Fruit fly (Drosophila melanogaster): ENCODE results near the gene Spn.

Gene Spn

DNA sequence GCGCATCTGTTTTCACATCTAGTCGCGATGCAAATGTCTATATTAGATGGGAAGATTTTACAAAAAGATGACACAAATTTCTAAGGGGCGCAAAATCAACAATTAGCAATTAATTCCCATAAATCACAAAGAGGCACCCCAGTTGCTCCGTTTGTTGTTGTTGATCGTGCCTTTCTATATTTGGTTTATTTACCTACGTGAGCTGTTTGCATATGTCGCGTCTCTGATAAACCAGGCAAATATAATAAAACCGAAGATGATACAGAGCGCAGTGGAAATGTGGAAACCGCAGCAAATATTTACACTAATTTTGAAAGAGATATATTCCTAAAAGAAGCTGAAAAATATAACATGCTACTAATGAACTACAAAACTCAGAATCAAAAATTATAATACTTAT, 64.7 kb downstream of the Spn start (continued):
- no peak for TF ChIP-seq stwl (tag; optimal IDR thresholded peaks at IDR 0.05)
- TF ChIP-seq CG14965 (GFP tag; optimal IDR thresholded peaks at IDR 0.05; ENCODE audit: borderline replicate concordance): no peak
- no peak for TF ChIP-seq dan (GFP tag; IDR thresholded peaks at IDR 0.05)
- peak; percentile 55 for TF ChIP-seq CG1529 (GFP tag; optimal IDR thresholded peaks at IDR 0.05)
- no peak for TF ChIP-seq Dbx (GFP tag; IDR thresholded peaks at IDR 0.05)
- no peak for TF ChIP-seq ase (GFP tag; IDR thresholded peaks at IDR 0.05)
- TF ChIP-seq CG1233 (GFP tag; optimal IDR thresholded peaks at IDR 0.05): peak; percentile 65
- TF ChIP-seq cg (GFP tag; optimal IDR thresholded peaks at IDR 0.05): no peak
- TF ChIP-seq CG11723 (GFP tag; optimal IDR thresholded peaks at IDR 0.05): peak; percentile 40
- no peak for TF ChIP-seq CG7357 (GFP tag; IDR thresholded peaks at IDR 0.05)
- TF ChIP-seq vvl (GFP tag; IDR thresholded peaks at IDR 0.05): peak; percentile 66; the same call in 1 of the 2 replicates
- peak; percentile 49 for TF ChIP-seq CG8359 (GFP tag; optimal IDR thresholded peaks at IDR 0.05; ENCODE audit: borderline replicate concordance)
- TF ChIP-seq Awh (GFP tag; IDR thresholded peaks at IDR 0.05): peak; percentile 81
- no peak for TF ChIP-seq CG12155 (GFP tag; optimal IDR thresholded peaks at IDR 0.05)
- no peak for TF ChIP-seq peb (GFP tag; IDR thresholded peaks at IDR 0.05)
- no peak for TF ChIP-seq danr (GFP tag; IDR thresholded peaks at IDR 0.05)
- TF ChIP-seq eve (GFP tag; optimal IDR thresholded peaks at IDR 0.05): no peak
- peak in 1 of 3 experiments; percentile 31 for TF ChIP-seq lola (GFP tag; optimal IDR thresholded peaks at IDR 0.05)
- peak; percentile 4 for TF ChIP-seq CG7839 (tag; optimal IDR thresholded peaks at IDR 0.05)
- no peak for TF ChIP-seq row (GFP tag; IDR thresholded peaks at IDR 0.05)
- 0 out of 3 replicates have a peak, but pooled peaks have one; percentile 58 for TF ChIP-seq gce (GFP tag; IDR thresholded peaks at IDR 0.05)
- TF ChIP-seq CG4730 (GFP tag; IDR thresholded peaks at IDR 0.05): no peak
- peak; percentile 43 for TF ChIP-seq sqz (GFP tag; optimal IDR thresholded peaks at IDR 0.05)
- TF ChIP-seq Dad (GFP tag; optimal IDR thresholded peaks at IDR 0.05): no peak
- no peak for TF ChIP-seq CG6689 (GFP tag; IDR thresholded peaks at IDR 0.05)
- no peak; the same call in 1 of the 2 replicates for TF ChIP-seq CG4360 (GFP tag; IDR thresholded peaks at IDR 0.05)
- no peak for TF ChIP-seq exex (tag; optimal IDR thresholded peaks at IDR 0.05)
- TF ChIP-seq eyg (GFP tag; optimal IDR thresholded peaks at IDR 0.05): peak; percentile 52
- no peak for TF ChIP-seq Dek (tag; optimal IDR thresholded peaks at IDR 0.05)
- TF ChIP-seq zfh1 (GFP tag; IDR thresholded peaks at IDR 0.05): peak; percentile 73
- no peak for TF ChIP-seq Atf-2 (GFP tag; optimal IDR thresholded peaks at IDR 0.05)
- TF ChIP-seq Pdp1 (GFP tag; optimal IDR thresholded peaks at IDR 0.05): peak in 1 of 2 experiments; percentile 14
- TF ChIP-seq Meics (GFP tag; optimal IDR thresholded peaks at IDR 0.05): peak; percentile 22
- no peak for TF ChIP-seq CG4404 (GFP tag; IDR thresholded peaks at IDR 0.05)
- no peak for TF ChIP-seq luna (GFP tag; optimal IDR thresholded peaks at IDR 0.05)
- peak; percentile 52 for TF ChIP-seq CG18262 (tag; optimal IDR thresholded peaks at IDR 0.05)
- TF ChIP-seq bigmax (GFP tag; optimal IDR thresholded peaks at IDR 0.05): no peak
- TF ChIP-seq Max (GFP tag; optimal IDR thresholded peaks at IDR 0.05): no peak
- no peak for TF ChIP-seq lov (optimal IDR thresholded peaks at IDR 0.05)
- 0 out of 3 replicates have a peak, but pooled peaks have one; percentile 27 for TF ChIP-seq lov (GFP tag; IDR thresholded peaks at IDR 0.05)
- no peak for TF ChIP-seq CG7963 (GFP tag; IDR thresholded peaks at IDR 0.05; ENCODE audit: partially characterized antibody)
- TF ChIP-seq dimm (GFP tag; IDR thresholded peaks at IDR 0.05): no peak
- TF ChIP-seq Neu2 (GFP tag; optimal IDR thresholded peaks at IDR 0.05; ENCODE audit: borderline replicate concordance): no peak
- TF ChIP-seq CG43689 (GFP tag; IDR thresholded peaks at IDR 0.05): no peak
- TF ChIP-seq mam (GFP tag; optimal IDR thresholded peaks at IDR 0.05): no peak
- TF ChIP-seq CG11456 (GFP tag; IDR thresholded peaks at IDR 0.05): no peak
- no peak for TF ChIP-seq psq (GFP tag; optimal IDR thresholded peaks at IDR 0.05)
- TF ChIP-seq Spps (tag; optimal IDR thresholded peaks at IDR 0.05): no peak
- no peak for TF ChIP-seq vfl (GFP tag; optimal IDR thresholded peaks at IDR 0.05)
- no peak for TF ChIP-seq ab (GFP tag; optimal IDR thresholded peaks at IDR 0.05)
- no peak for TF ChIP-seq cas (GFP tag; IDR thresholded peaks at IDR 0.05)
- no peak for TF ChIP-seq shn (GFP tag; optimal IDR thresholded peaks at IDR 0.05)
